Fruit fly (Drosophila melanogaster) whole organism: ENCODE results near the gene Mst89B.

ENCODE experiments used
- CG8478 ChIP-seq: fragments of >200 bp; optimal IDR thresholded peaks from 2 replicates; lab custom pipeline; 2018; ENCODE audit warnings: inconsistent platforms
- psq ChIP-seq: fragments of >200 bp; optimal IDR thresholded peaks from 2 replicates; lab custom pipeline; 2017
- usp ChIP-seq: fragments of >200 bp; optimal IDR thresholded peaks from 2 replicates; lab custom pipeline; 2017; ENCODE audit warnings: missing biosample characterization, missing genetic modification characterization, mixed read lengths

DNA sequence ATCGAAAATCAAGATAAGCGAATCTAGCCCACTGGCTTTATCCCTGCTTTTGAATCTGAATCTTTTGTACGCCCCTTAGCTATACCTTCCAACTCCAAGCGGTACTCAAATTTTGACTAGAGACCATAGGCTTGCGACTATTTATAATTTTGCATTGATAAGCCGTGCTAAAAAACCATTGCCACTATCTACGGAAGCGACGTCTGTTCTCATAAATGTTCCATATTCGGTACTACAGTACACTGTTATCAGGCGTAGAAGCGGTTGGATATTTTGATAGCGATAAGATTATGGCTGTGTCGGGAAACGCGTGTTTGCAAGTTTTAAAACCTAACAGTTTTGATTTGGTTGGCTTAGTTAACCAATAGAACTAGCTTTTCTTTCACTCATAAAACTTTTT lies 8.5 kb downstream of the Mst89B start:
- no peak for TF ChIP-seq CG8478 (lab: Kevin White, UChicago)
- TF ChIP-seq usp, result no peak
- TF ChIP-seq psq (lab: Kevin White, UChicago), result no peak
